Worm (Caenorhabditis elegans) whole organism, dauer: ENCODE data around the gene srb-11.

Source experiments
- unc-62 ChIP-seq: sonication (generic microtip); optimal IDR thresholded peaks from 2 replicates; lab custom pipeline; 2017; ENCODE audit warnings: missing biosample characterization, missing genetic modification reagents, missing genetic modification characterization

Gene srb-11

DNA sequence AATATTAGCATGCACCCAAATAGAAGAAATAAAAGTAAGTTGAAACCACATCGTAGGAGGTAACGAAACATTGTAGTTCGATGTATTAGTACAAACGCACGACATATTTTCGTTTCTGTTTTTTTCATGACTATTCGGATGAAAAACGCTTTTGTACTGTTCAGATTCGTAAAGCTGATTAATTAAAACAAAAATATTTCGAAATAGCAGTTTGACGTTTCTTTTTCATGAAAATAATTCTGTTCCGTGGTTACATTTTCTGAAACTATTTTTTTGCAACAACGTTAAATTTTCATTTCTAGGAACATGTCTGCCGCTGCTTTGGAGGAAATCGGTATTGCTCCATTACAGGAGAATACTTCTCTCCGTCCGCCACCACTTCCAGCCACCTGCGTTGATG, 3.2 kb downstream of the srb-11 start, which contains the start of gene rpt-3:
rpt-3 (plus strand) TSS at position 301 of the 400 bp plus-strand sequence.
- TF ChIP-seq unc-62, result no peak

DNA sequence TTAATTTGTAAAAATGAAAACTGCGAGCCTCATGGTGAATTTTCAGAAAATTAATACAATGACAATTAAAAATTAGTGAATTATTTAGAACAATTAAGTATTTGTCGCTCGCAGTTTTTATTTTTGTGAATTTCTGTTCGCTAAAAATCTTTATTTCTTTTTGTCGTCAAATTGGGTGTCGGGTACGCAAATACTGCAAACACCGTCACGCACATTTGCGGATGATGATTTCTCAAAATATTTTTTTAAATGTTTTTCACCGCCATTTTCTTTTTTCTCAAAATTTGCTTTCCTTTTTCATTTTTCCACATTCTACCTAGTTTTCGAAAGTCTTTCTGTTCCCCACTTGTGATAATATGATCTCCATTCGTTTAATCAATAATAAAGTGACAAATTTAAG, 3.8 kb downstream of the srb-11 start:
- no peak for TF ChIP-seq unc-62

DNA sequence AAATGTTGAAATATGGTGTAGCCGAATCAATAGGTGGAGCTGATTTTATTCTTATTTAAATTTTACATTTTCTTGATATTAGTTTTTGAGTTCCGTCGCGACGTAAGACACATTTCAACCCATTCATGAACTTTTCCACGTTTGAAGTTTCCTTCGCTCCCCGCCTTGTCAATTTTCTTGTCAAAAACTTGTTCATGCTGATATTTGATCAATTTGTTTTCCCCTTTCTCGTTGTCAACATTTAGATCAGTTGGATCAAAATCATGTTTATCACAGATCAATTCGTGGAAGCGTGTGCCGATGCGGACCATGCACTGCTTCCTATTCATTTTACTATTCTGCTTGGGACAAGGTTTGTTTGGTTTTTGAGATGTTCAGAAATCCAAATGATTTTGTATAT, 9.8 kb downstream of the srb-11 start, which contains the start of gene chtb-2:
chtb-2 (plus strand) TSS at position 301 of the 400 bp plus-strand sequence.
- no peak for TF ChIP-seq unc-62

DNA sequence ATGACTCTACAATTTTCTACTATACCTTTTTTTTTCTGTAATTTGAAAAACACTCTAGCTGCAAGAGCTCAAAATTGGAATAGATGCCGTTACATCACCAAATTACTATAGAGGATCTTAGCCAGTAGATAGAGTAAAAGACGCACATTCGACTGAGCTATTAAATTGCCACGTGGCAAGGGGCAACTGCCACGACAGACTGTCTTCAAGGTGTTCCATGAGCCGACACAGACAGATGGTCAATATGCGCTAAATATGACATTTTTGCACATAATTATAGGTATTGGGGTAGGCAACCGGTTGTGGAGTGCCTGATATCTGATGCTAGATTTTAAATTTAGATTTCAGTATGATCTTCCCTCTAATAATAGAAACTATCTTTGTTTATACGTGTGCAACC, 13.3 kb downstream of the srb-11 start:
- TF ChIP-seq unc-62, result no peak

DNA sequence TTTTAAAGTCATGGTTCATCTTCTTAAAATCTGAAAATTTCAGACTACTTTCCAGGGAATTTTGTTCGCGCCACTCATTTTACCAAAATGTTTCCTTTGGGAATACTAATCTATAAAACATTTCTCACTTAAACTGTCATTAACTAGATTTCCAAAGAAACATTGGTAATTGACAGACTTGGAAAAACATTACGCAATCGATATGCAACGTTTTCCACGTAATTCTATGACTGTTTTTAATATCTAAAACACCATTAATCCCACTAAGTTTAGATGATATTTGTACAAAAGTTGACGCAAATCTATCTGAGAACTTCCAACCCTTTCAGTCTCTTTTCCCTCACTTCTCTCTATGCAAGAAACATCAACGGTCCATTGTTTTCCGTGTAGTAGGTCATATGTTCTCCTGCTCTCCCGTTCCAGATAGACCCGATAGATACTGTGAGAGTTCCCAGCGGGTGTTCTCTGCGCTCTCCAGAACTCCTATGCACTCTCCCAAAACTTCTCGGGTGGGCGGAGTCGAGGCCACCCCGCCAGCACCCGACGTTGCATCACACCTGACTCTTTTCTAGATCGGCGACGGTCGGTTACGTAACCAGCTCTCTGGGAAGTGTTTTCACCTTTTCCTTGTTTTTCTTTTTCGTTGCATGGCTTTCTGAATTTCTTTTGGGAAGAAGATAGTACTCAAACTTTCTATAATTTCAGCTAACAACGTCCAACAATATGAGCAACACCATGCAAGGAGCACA, 14.3 kb downstream of the srb-11 start, which contains the start of gene zip-8:
zip-8 (plus strand) TSS at position 700 of the 749 bp plus-strand sequence.
- TF ChIP-seq unc-62, result no peak

DNA sequence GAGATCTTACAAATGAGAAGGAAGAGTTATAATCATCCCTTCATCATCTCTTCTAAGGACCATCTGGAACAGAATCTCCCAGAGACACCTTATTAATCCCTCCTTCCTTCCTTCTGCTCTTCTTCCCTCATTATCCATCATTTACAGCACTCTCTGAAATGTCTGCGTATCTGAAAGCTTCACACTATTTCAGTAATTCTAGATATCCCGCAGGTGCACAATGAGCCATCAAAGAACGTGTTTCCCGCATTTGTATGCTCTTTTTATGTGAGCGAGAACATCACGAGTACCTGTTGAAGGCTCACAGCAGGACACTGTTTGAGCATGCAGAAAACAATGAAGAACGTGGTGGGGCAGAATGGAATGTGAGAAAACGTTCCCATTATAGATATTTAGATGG, 16.3 kb downstream of the srb-11 start:
- TF ChIP-seq unc-62, result no peak

DNA sequence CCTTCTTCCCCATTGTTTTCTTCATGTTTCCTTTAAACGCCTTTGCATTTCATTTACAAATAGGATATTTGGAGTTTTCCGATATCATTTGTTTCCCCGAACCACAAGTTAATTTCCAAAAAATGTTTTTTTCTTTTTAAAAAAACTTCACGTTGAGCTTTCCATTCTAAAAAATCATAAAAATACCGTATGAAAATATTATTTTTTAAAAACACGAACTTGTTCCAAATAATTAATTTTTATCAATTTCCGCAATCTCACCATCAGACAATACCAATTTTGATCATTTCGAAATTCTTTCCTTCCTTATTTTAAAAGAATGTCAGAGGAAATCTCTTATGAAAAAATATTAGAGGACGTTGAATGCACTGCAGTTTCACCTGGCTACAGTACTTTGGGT, 21.3 kb downstream of the srb-11 start, which contains the start of gene wht-6:
wht-6 (plus strand) TSS at position 301 of the 400 bp plus-strand sequence.
- TF ChIP-seq unc-62, result no peak

DNA sequence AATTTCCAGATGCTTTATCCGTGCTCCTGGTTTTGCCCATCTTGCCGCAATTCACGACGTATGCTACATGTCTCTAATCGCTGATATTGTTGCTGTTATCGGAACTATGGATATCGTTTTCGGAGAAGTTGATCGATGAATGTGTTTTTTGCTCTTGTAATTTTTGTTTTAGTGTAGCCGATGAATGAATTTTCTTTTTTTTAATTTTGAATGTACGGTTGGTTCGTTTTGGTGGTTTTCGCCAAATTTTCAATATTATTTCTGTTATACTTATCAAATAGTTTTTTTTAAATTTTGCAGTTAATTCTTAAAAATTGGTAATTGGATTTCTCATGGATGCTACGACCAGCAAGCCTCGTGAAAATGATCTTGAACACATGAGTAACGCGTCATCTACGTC, 25.7 kb downstream of the srb-11 start, which contains the start of gene T26A5.2:
T26A5.2 (plus strand) TSS at position 301 of the 400 bp plus-strand sequence.
- TF ChIP-seq unc-62, result no peak

DNA sequence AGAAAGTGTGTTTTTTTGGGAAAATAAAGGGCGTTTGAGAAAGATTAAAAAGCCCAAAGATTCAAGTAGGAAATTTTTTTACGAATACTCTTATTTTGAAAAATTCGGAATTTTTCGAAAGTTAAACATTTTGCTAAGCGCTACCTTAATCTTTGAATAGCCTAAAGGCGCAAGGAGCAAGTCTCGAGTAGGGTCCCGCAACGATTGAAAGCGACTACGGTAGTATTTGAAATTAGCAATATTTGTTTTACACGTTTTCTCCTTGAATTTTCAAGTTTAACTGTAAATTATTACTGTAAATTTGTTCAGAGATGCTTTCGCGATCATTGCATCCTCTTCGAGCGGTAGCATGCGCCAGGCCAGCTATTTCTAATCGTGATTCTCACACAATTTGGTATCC, 27.8 kb downstream of the srb-11 start, which contains the start of gene nduf-2.2:
nduf-2.2 (plus strand) TSS at position 310 of the 400 bp plus-strand sequence.
- no peak for TF ChIP-seq unc-62

DNA sequence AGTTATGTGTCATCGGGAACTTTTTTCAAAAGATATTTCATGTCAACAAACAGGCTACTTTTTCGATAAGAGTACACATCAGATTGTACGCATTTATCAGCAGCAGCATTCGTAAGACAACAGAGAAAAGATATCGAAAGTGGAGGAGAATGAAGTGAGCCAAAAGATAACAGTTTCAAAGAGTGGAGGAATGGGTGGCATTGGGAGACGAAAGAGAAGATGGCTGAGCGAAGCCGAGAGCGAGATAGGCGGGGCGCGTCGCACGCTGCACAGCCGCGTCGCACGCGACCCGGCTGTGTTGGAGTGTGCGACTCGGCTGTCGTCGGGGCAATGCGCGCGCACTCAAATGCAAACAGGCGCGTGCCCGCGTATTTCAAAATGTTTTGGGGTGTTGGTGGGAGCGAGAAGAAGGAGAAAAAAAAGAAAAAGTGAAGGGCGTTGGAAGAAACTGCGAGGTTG, 28.6 kb downstream of the srb-11 start:
- TF ChIP-seq unc-62, result no peak

DNA sequence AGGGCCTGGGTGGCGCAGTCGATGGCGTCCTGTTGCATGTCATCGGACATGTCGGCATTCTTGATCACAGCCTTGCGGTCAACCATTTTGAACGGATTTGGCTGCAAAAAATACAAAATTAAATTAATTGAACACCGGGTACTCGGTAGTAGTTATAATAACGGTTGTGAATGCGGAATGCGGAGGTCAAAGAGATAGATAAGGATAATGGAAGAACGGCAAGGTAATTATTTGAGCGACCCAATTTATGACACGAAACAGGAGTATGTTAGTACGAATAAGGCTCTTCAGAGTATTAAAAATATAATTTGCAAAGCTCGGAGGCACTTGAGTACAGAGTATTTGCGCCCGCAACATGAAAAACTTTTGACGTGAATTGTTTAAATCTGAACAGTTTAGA, 29.0 kb downstream of the srb-11 start, which contains the start of gene dlc-1:
dlc-1 (minus strand) TSS at position 101 of the 400 bp plus-strand sequence.
- TF ChIP-seq unc-62, result no peak

DNA sequence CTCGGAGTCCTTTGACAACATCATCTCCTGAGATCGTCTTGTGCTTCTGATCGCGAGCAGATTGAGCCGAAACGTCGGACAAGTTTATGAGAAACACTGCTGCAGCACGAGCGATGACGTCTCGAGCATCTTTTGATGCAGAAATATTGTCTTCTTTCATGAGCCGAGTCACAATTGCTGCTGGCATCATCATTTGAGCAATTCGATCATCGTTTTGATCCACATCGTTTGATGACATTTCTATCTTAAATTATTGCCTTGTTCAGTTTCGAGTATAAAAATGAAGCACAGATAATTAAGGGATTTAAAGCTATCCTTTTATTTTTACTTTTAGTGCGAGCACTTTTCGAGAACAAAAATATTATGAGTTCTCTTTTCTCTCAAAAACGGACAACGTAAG, 30.1 kb downstream of the srb-11 start, which contains the start of gene T26A5.8:
T26A5.8 (minus strand) TSS at position 247 of the 400 bp plus-strand sequence.
- TF ChIP-seq unc-62, result no peak

DNA sequence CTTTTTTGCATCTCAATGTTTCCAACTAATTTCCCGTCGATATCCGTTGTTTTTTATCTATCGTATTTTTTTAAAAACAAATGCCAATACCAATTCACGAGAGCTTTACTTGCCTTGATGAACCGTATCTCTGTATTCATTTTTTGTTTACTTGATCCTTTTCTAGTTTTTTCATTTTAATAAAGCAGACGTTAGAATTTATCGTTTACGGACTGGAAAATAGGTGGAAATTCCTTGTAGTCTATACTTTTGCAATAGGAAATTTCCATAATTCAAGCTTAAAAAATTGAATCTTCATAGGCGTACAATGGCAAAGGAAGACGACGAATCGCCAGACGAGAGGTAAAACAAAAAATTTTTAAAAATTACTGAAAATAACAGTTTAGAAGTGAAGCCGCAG, 32.9 kb downstream of the srb-11 start, which contains the start of gene algn-1:
algn-1 (plus strand) TSS at position 301 of the 400 bp plus-strand sequence.
- TF ChIP-seq unc-62, result no peak

DNA sequence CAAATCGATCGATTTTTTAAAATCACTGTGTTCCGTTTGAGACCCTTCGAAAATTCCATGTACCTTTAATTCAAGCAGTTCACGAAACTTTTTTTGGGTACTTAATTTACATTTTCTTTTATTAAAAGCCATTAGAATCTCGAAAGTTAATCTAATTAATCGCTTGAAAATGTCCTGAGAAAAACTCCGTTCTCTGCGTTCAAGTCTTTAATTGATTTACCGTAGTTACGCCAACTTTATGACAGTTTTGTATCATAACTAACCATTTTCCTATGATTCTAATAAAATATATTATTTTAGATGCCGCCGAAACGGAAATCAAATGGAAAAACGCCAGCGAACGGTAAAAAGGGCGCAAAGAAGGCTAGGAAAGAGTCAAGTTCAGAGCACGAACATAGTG, 38.5 kb downstream of the srb-11 start, which contains the start of gene jhdm-1:
jhdm-1 (plus strand) TSS at position 301 of the 400 bp plus-strand sequence.
- no peak for TF ChIP-seq unc-62

DNA sequence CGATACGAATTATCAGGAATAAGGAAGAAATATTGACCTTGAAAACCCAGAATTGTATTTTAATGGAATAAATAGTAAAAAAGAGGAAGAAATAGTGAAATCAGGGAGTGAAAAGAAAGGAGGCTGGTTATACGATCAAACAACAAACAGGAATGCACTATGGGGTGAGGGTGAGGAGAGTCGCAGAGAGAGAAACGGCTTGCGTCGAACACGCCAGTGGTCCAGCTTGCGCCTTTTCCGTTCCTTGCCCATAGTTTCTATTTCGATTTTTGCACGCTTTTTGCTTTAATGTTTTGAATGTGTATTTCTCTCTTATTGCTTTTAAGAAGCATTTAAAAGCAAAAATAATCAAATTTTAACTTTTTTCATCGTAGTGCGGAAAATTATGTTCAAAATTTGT, 39.0 kb downstream of the srb-11 start:
- no peak for TF ChIP-seq unc-62

DNA sequence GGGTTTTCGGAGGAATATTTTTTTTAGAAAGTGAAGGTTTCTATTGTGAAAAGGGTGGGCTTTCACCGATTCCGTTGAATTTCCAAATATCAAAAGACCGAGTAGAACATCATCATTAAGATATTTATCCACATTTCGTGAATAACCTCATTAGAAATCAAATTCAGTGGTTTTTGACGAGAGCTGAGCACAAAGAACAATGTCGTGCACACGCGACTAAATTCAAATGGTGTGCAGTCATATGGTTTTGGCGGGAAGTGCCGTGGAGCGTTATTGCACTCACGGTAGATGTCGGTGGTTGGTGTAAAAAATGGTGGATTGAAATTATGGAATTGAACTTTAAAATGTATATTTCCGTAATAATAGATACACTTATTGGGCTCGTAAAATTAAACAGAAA, 40.0 kb downstream of the srb-11 start:
- TF ChIP-seq unc-62, result no peak

DNA sequence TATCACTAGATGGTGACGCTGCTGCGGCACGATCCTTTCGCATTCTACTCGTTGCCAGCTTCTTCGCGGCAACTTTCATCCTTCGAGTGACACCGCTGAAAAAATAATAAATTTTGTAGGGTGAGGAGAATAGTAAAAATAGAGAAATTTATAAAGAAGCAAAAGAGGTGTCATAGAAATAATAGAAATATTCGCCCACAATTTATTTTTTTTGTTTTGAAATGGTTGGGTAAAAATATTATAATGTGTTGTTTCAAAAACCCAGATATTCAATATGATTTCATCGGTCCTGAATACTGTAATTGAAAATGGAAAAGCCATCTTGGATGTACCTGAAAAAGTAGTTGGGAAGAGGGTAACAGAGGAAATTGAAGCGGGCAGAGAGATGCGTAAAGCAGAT, 40.4 kb downstream of the srb-11 start, which contains the start of gene set-1:
set-1 (minus strand) TSS at position 101 of the 400 bp plus-strand sequence.
- TF ChIP-seq unc-62, result no peak

DNA sequence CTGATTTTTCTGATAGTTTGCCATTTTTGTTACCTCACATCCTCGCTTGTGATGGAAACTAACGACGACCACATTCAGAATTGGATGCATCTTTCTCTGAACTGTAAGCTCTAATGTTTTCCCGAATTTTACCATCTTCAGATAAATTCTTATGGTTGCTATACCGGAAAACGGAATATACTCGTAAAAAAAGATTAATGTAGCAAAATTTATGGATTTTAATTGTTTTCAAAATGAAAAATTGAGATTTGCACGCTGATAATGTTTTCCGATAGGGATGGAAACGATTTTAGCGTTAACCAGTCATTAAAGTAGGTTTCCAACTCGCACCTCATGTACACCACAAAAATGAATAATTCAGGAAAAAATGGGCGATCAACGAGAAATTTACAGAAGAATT, 42.1 kb downstream of the srb-11 start, which contains the start of gene T26A5.6:
T26A5.6 (minus strand) TSS at position 101 of the 400 bp plus-strand sequence.
- TF ChIP-seq unc-62, result no peak
